Worm (Caenorhabditis elegans) whole organism, young adult: ENCODE measurements around the gene F53B3.5.

Experiments
- C06A6.2 ChIP-seq: fragments of 200-800 bp; sonication (Bioruptor generic); conservative IDR thresholded peaks from 2 replicates; pipeline ENCODE4 v1.3.6; 2022; ENCODE audit warnings: missing genetic modification characterization, missing compliant biosample characterization
- F22D6.2 ChIP-seq: sonication (generic microtip); optimal IDR thresholded peaks from 2 replicates; lab custom pipeline; 2016; ENCODE audit warnings: mild to moderate bottlenecking, missing genetic modification characterization, missing compliant biosample characterization
- F37B4.10 ChIP-seq: fragments of 200-800 bp; sonication (Bioruptor generic); IDR thresholded peaks from 2 replicates; pipeline ENCODE4 v1.3.6; 2022; ENCODE audit warnings: missing genetic modification characterization, missing compliant biosample characterization
- F52B5.7 ChIP-seq: sonication (generic microtip); optimal IDR thresholded peaks from 2 replicates; lab custom pipeline; 2016; ENCODE audit warnings: mild to moderate bottlenecking, missing genetic modification characterization, missing compliant biosample characterization
- F57C9.4 ChIP-seq: sonication (generic microtip); optimal IDR thresholded peaks from 2 replicates; lab custom pipeline; 2017; ENCODE audit warnings: mild to moderate bottlenecking, missing genetic modification characterization, missing compliant biosample characterization
- K11D2.4 ChIP-seq: fragments of 200-800 bp; sonication (Bioruptor generic); IDR thresholded peaks from 2 replicates; pipeline ENCODE4 v1.3.6; 2022; ENCODE audit warnings: missing genetic modification reagents, missing genetic modification characterization, missing compliant biosample characterization
- K12H6.12 ChIP-seq: fragments of 200-800 bp; sonication (Bioruptor generic); optimal IDR thresholded peaks from 2 replicates; lab custom pipeline; 2018; ENCODE audit warnings: mild to moderate bottlenecking, missing genetic modification characterization, missing compliant biosample characterization
- T07F8.4 ChIP-seq: sonication (generic microtip); optimal IDR thresholded peaks from 2 replicates; lab custom pipeline; 2016; ENCODE audit warnings: mild to moderate bottlenecking, missing genetic modification characterization, moderate library complexity, missing compliant biosample characterization
- Y53G8AR.9 ChIP-seq: fragments of 200-800 bp; sonication (Bioruptor generic); conservative IDR thresholded peaks from 2 replicates; pipeline ENCODE4 v1.3.6; 2022; ENCODE audit warnings: missing genetic modification reagents, missing genetic modification characterization, missing compliant biosample characterization
- Y56A3A.18 ChIP-seq: fragments of 200-800 bp; sonication (Bioruptor generic); IDR thresholded peaks from 2 replicates; pipeline ENCODE4 v1.3.6; 2022; ENCODE audit warnings: missing genetic modification reagents, missing genetic modification characterization, missing compliant biosample characterization
- Y95B8A.8 ChIP-seq: fragments of 200-800 bp; sonication (Bioruptor generic); IDR thresholded peaks from 2 replicates; pipeline ENCODE4 v1.3.6; 2022; ENCODE audit warnings: missing genetic modification reagents, missing genetic modification characterization, missing compliant biosample characterization
- ZK185.1 ChIP-seq: sonication (generic microtip); optimal IDR thresholded peaks from 2 replicates; lab custom pipeline; 2016; ENCODE audit warnings: mild to moderate bottlenecking, missing genetic modification characterization, missing compliant biosample characterization; ENCODE audit not compliant: poor library complexity, severe bottlenecking
- ama-1 ChIP-seq, 3 experiments: fragments of 150-350 bp in 1 of 3; sonication (generic microtip) in 2 of 3; optimal IDR thresholded peaks; 2 replicates each; lab custom pipeline; 2014 to 2018; ENCODE audit warnings: missing biosample characterization in 2 of 3, missing genetic modification characterization in 2 of 3, missing genetic modification reagents in 2 of 3
- attf-3 ChIP-seq: fragments of 200-800 bp; sonication (Bioruptor generic); conservative IDR thresholded peaks from 2 replicates; pipeline ENCODE4 v1.3.6; 2022; ENCODE audit warnings: missing genetic modification reagents, missing genetic modification characterization, missing compliant biosample characterization
- bed-1 ChIP-seq: fragments of 200-800 bp; sonication (Bioruptor generic); IDR thresholded peaks from 2 replicates; pipeline ENCODE4 v1.3.6; 2022; ENCODE audit warnings: missing genetic modification reagents, missing genetic modification characterization, missing compliant biosample characterization
- cebp-1 ChIP-seq, 2 experiments: fragments of 200-800 bp in 1 of 2; sonication (Bioruptor generic) in 1 of 2; sonication (generic microtip) in 1 of 2; IDR thresholded peaks in 1 of 2; optimal IDR thresholded peaks in 1 of 2; 2 replicates each; pipeline versions ENCODE4 v1.3.6 to Lab custom; 2017 to 2022; ENCODE audit warnings: missing compliant biosample characterization in 2 of 2, missing genetic modification characterization in 2 of 2, mild to moderate bottlenecking in 1 of 2, missing genetic modification reagents in 1 of 2, moderate library complexity in 1 of 2
- cebp-2 ChIP-seq: fragments of 200-800 bp; sonication (Bioruptor generic); IDR thresholded peaks from 2 replicates; pipeline ENCODE4 v1.3.6; 2022; ENCODE audit warnings: missing genetic modification characterization, missing compliant biosample characterization
- ceh-58 ChIP-seq: fragments of 200-800 bp; sonication (Bioruptor generic); IDR thresholded peaks from 2 replicates; pipeline ENCODE4 v1.3.6; 2022; ENCODE audit warnings: missing genetic modification characterization, missing compliant biosample characterization
- ceh-79 ChIP-seq: sonication (generic microtip); optimal IDR thresholded peaks from 2 replicates; lab custom pipeline; 2017; ENCODE audit warnings: mild to moderate bottlenecking, missing genetic modification characterization, missing compliant biosample characterization
- chd-7 ChIP-seq: sonication (generic microtip); optimal IDR thresholded peaks from 2 replicates; lab custom pipeline; 2016; ENCODE audit warnings: mild to moderate bottlenecking, missing genetic modification characterization, moderate library complexity, missing compliant biosample characterization
- die-1 ChIP-seq: sonication (generic microtip); optimal IDR thresholded peaks from 2 replicates; lab custom pipeline; 2016; ENCODE audit warnings: missing genotype, mild to moderate bottlenecking, missing genetic modification characterization, missing compliant biosample characterization
- efl-1 ChIP-seq: fragments of 150-350 bp; optimal IDR thresholded peaks from 2 replicates; lab custom pipeline; 2014; ENCODE audit warnings: missing biosample characterization, missing genetic modification reagents, missing genetic modification characterization
- egl-44 ChIP-seq: fragments of 200-800 bp; sonication (Bioruptor generic); IDR thresholded peaks from 2 replicates; pipeline ENCODE4 v1.3.6; 2022; ENCODE audit warnings: missing genetic modification reagents, missing genetic modification characterization, missing compliant biosample characterization
- egrh-3 ChIP-seq: fragments of 200-800 bp; sonication (Bioruptor generic); IDR thresholded peaks from 2 replicates; pipeline ENCODE4 v1.3.6; 2022; ENCODE audit warnings: missing genetic modification reagents, missing genetic modification characterization, missing compliant biosample characterization
- him-1 ChIP-seq: sonication (generic microtip); optimal IDR thresholded peaks from 2 replicates; lab custom pipeline; 2016; ENCODE audit warnings: missing genotype, missing genetic modification reagents, missing genetic modification characterization, missing compliant biosample characterization
- hlh-12 ChIP-seq: sonication (generic microtip); optimal IDR thresholded peaks from 2 replicates; lab custom pipeline; 2016; ENCODE audit warnings: missing genetic modification characterization, missing compliant biosample characterization
- hmg-1.2 ChIP-seq: fragments of 200-800 bp; sonication (Bioruptor generic); IDR thresholded peaks from 2 replicates; pipeline ENCODE4 v1.3.6; 2022; ENCODE audit warnings: missing genetic modification reagents, missing genetic modification characterization, missing compliant biosample characterization
- hmg-20 ChIP-seq: fragments of 200-800 bp; sonication (Bioruptor generic); IDR thresholded peaks from 2 replicates; pipeline ENCODE4 v1.3.6; 2022; ENCODE audit warnings: missing genetic modification reagents, missing genetic modification characterization, missing compliant biosample characterization
- hrde-1 ChIP-seq: sonication (generic microtip); optimal IDR thresholded peaks from 2 replicates; lab custom pipeline; 2016; ENCODE audit warnings: missing genetic modification characterization, mild to moderate bottlenecking, missing compliant biosample characterization, moderate library complexity, missing genotype, missing genetic modification reagents, borderline replicate concordance
- lin-26 ChIP-seq: fragments of 200-800 bp; sonication (Bioruptor generic); IDR thresholded peaks from 2 replicates; pipeline ENCODE4 v1.3.6; 2022; ENCODE audit warnings: missing genetic modification reagents, missing genetic modification characterization, missing compliant biosample characterization
- lin-35 ChIP-seq, 3 experiments: fragments of 150-350 bp in 2 of 3; sonication (generic microtip) in 1 of 3; optimal IDR thresholded peaks; 2 replicates each; lab custom pipeline; 2014 to 2018; ENCODE audit warnings: missing biosample characterization in 3 of 3, missing genetic modification characterization in 3 of 3, missing genetic modification reagents in 3 of 3
- lin-40 ChIP-seq: sonication (generic microtip); optimal IDR thresholded peaks from 2 replicates; lab custom pipeline; 2016; ENCODE audit warnings: missing genetic modification characterization, mild to moderate bottlenecking, missing compliant biosample characterization, missing genotype, missing genetic modification reagents
- lin-54 ChIP-seq: fragments of 200-800 bp; sonication (Bioruptor generic); optimal IDR thresholded peaks from 2 replicates; lab custom pipeline; 2018; ENCODE audit warnings: mild to moderate bottlenecking, missing genetic modification characterization, missing compliant biosample characterization
- lir-1 ChIP-seq: fragments of 200-800 bp; sonication (Bioruptor generic); conservative IDR thresholded peaks from 2 replicates; pipeline ENCODE4 v1.3.6; 2022; ENCODE audit warnings: missing genetic modification reagents, missing genetic modification characterization, missing compliant biosample characterization
- madf-8 ChIP-seq: fragments of 200-800 bp; sonication (Bioruptor generic); conservative IDR thresholded peaks from 2 replicates; pipeline ENCODE4 v1.3.6; 2022; ENCODE audit warnings: missing genetic modification reagents, missing genetic modification characterization, missing compliant biosample characterization
- mcd-1 ChIP-seq: fragments of 200-800 bp; sonication (Bioruptor generic); IDR thresholded peaks from 2 replicates; pipeline ENCODE4 v1.3.6; 2022; ENCODE audit warnings: missing genetic modification reagents, missing genetic modification characterization, missing compliant biosample characterization
- nfya-1 ChIP-seq: sonication (generic microtip); optimal IDR thresholded peaks from 2 replicates; lab custom pipeline; 2017; ENCODE audit warnings: antibody characterized with exemption, missing compliant biosample characterization, missing genetic modification characterization, borderline replicate concordance; ENCODE audit not compliant: insufficient read depth
- nhr-80 ChIP-seq: sonication (generic microtip); optimal IDR thresholded peaks from 2 replicates; lab custom pipeline; 2016; ENCODE audit warnings: missing genetic modification characterization, missing compliant biosample characterization
- rcor-1 ChIP-seq: fragments of 200-800 bp; sonication (Bioruptor generic); IDR thresholded peaks from 2 replicates; pipeline ENCODE4 v1.3.6; 2022; ENCODE audit warnings: missing genetic modification reagents, missing genetic modification characterization, missing compliant biosample characterization
- rpc-1 ChIP-seq, 2 experiments: fragments of 150-350 bp in 1 of 2; sonication (generic microtip) in 1 of 2; optimal IDR thresholded peaks; 2 replicates each; lab custom pipeline; 2014 to 2018; ENCODE audit warnings: missing biosample characterization in 1 of 2, missing genetic modification characterization in 1 of 2, missing genetic modification reagents in 1 of 2, missing genotype in 1 of 2
- sdz-38 ChIP-seq: sonication (generic microtip); optimal IDR thresholded peaks from 2 replicates; lab custom pipeline; 2016; ENCODE audit warnings: missing genotype, missing genetic modification characterization, missing compliant biosample characterization
- snpc-1.3 ChIP-seq: sonication (generic microtip); optimal IDR thresholded peaks from 2 replicates; lab custom pipeline; 2017; ENCODE audit warnings: missing genetic modification characterization, mild to moderate bottlenecking, missing compliant biosample characterization, antibody characterized with exemption, moderate library complexity, missing genotype, missing genetic modification reagents; ENCODE audit not compliant: insufficient read depth
- somi-1 ChIP-seq: fragments of 200-800 bp; sonication (Bioruptor generic); optimal IDR thresholded peaks from 2 replicates; lab custom pipeline; 2018; ENCODE audit warnings: mild to moderate bottlenecking, missing genetic modification characterization, missing compliant biosample characterization
- tbp1 ChIP-seq: fragments of 200-800 bp; sonication (Bioruptor generic); optimal IDR thresholded peaks from 2 replicates; lab custom pipeline; 2018; ENCODE audit warnings: mild to moderate bottlenecking, missing genetic modification characterization, missing compliant biosample characterization
- zfh-2 ChIP-seq: fragments of 200-800 bp; sonication (Bioruptor generic); conservative IDR thresholded peaks from 2 replicates; pipeline ENCODE4 v1.3.6; 2022; ENCODE audit warnings: missing genetic modification reagents, missing genetic modification characterization, missing compliant biosample characterization
- ztf-25 ChIP-seq: fragments of 200-800 bp; sonication (Bioruptor generic); IDR thresholded peaks from 2 replicates; pipeline ENCODE4 v1.3.6; 2022; ENCODE audit warnings: missing genetic modification reagents, missing genetic modification characterization, missing compliant biosample characterization
- ztf-26 ChIP-seq: sonication (generic microtip); optimal IDR thresholded peaks from 2 replicates; lab custom pipeline; 2017; ENCODE audit warnings: missing genetic modification characterization, missing compliant biosample characterization

Gene F53B3.5

DNA sequence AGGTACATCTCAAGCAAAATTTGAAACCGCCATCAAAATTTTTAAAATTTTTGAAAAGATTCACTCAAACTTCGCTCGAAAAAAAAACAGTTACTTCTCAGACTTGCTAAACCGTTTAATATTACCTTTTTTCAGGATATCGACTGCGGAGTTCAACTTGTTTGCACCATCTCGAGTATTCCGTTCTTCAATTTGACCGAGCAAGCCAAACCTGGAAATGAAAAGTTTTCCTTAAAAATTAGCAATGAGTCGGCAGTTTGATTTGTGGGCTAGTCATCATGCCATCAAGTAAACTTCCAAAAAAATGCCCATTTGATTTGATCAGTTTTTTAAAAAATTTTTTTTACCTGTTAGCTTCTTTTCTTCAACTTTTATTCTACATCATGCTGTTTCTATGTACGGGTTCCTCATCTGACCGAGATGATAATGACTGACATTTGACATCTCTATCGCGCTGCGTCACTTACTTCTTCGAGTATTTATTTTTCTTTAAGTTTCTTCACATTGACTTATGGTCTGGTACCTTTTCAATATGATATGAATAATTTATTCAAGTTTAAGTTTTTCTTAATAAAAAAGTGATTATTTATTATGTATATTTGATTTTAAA is 10.8 kb upstream of the F53B3.5 start:
- no peak for TF ChIP-seq rcor-1
- TF ChIP-seq F37B4.10 (GFP tag; lab: Robert Waterston, UW): no peak
- no peak for TF ChIP-seq chd-7 (tag; lab: Kevin White, UChicago)
- TF ChIP-seq Y53G8AR.9 (GFP tag; lab: Robert Waterston, UW): no peak
- no peak for TF ChIP-seq C06A6.2 (GFP tag; lab: Robert Waterston, UW)
- TF ChIP-seq F22D6.2 (tag; lab: Kevin White, UChicago): no peak
- no peak for TF ChIP-seq cebp-1 (GFP tag; IDR thresholded peaks at IDR 0.05; lab: Robert Waterston, UW)
- no peak for TF ChIP-seq cebp-1 (tag; optimal IDR thresholded peaks at IDR 0.05; lab: Kevin White, UChicago)
- no peak for TF ChIP-seq T07F8.4 (tag; lab: Kevin White, UChicago)
- no peak for TF ChIP-seq nhr-80
- TF ChIP-seq snpc-1.3 (tag; lab: Kevin White, UChicago): no peak
- TF ChIP-seq hmg-1.2 (GFP tag; lab: Robert Waterston, UW): no peak
- TF ChIP-seq madf-8 (GFP tag; lab: Robert Waterston, UW): no peak
- TF ChIP-seq ama-1 (optimal IDR thresholded peaks at IDR 0.05; lab: Kevin White, UChicago): peak; percentile 64
- no peak for TF ChIP-seq ama-1 (GFP tag; optimal IDR thresholded peaks at IDR 0.05; lab: Kevin White, UChicago)
- TF ChIP-seq egl-44 (GFP tag; lab: Robert Waterston, UW): no peak
- TF ChIP-seq attf-3 (GFP tag; lab: Robert Waterston, UW): no peak
- no peak for TF ChIP-seq F52B5.7 (tag; lab: Kevin White, UChicago)
- TF ChIP-seq lin-54 (GFP tag; lab: Kevin White, UChicago): no peak
- no peak for TF ChIP-seq hrde-1 (tag; lab: Kevin White, UChicago)
- TF ChIP-seq lin-40 (tag; lab: Kevin White, UChicago): no peak
- no peak for TF ChIP-seq ceh-79 (tag; lab: Kevin White, UChicago)
- TF ChIP-seq lin-35 (GFP tag; optimal IDR thresholded peaks at IDR 0.05; lab: Kevin White, UChicago): no peak
- peak; percentile 16; the same call in 1 of the 2 replicates for TF ChIP-seq K11D2.4 (GFP tag; lab: Robert Waterston, UW)
- TF ChIP-seq sdz-38: no peak
- peak; percentile 15 for TF ChIP-seq somi-1 (GFP tag; lab: Kevin White, UChicago)
- TF ChIP-seq ztf-25: no peak
- TF ChIP-seq Y56A3A.18 (GFP tag; lab: Robert Waterston, UW): 0 out of 2 replicates have a peak, but pooled peaks have one; percentile 24
- TF ChIP-seq ZK185.1 (tag; lab: Kevin White, UChicago): peak; percentile 19
- no peak for TF ChIP-seq tbp1 (GFP tag; lab: Kevin White, UChicago)
- no peak for TF ChIP-seq bed-1 (GFP tag; lab: Robert Waterston, UW)
- no peak for TF ChIP-seq him-1 (tag; lab: Kevin White, UChicago)
- TF ChIP-seq hmg-20 (GFP tag; lab: Robert Waterston, UW): no peak
- TF ChIP-seq cebp-2 (GFP tag; lab: Robert Waterston, UW): no peak
- TF ChIP-seq efl-1: no peak
- TF ChIP-seq zfh-2 (GFP tag; lab: Robert Waterston, UW): no peak
- TF ChIP-seq mcd-1: no peak
- TF ChIP-seq lin-26 (GFP tag; lab: Robert Waterston, UW): 0 out of 2 replicates have a peak, but pooled peaks have one; percentile 38
- no peak for TF ChIP-seq rpc-1 (optimal IDR thresholded peaks at IDR 0.05; lab: Kevin White, UChicago)
- no peak for TF ChIP-seq rpc-1 (tag; optimal IDR thresholded peaks at IDR 0.05; lab: Kevin White, UChicago)
- TF ChIP-seq Y95B8A.8 (GFP tag; lab: Robert Waterston, UW): no peak
- TF ChIP-seq ztf-26: peak; percentile 20
- no peak for TF ChIP-seq K12H6.12 (tag; lab: Kevin White, UChicago)
- TF ChIP-seq egrh-3 (GFP tag; lab: Robert Waterston, UW): no peak
- TF ChIP-seq nfya-1: no peak
- no peak for TF ChIP-seq ceh-58 (GFP tag; lab: Robert Waterston, UW)
- no peak for TF ChIP-seq F57C9.4 (tag; lab: Kevin White, UChicago)
- TF ChIP-seq hlh-12 (tag; lab: Kevin White, UChicago): no peak
- TF ChIP-seq lir-1 (GFP tag; lab: Robert Waterston, UW): no peak
- TF ChIP-seq die-1: no peak
